Fruit fly (Drosophila melanogaster) Kc167 (cell line): ENCODE data around the gene Ctr9.

Experiments used
- insv ChIP-seq: fragments of >200 bp; optimal IDR thresholded peaks from 3 replicates; lab custom pipeline; 2018; ENCODE audit warnings: missing external identifiers
- psq ChIP-seq: fragments of >200 bp; optimal IDR thresholded peaks from 2 replicates; lab custom pipeline; 2017; ENCODE audit warnings: missing external identifiers
- ttk ChIP-seq: sonication (Bioruptor generic); optimal IDR thresholded peaks from 2 replicates; lab custom pipeline; 2017; ENCODE audit warnings: missing external identifiers

dm6 chr3L:1334571-1335427 lies 27.8 kb downstream of the Ctr9 start, which contains the start of the genes Hmbs and CG2211:
- TF ChIP-seq insv (lab: Kevin White, UChicago) (no peak), ttk (lab: Kevin White, UChicago) (no peak), psq (lab: Kevin White, UChicago) (no peak)
